Fruit fly (Drosophila melanogaster): Measurements from ENCODE around the gene CG7044.

DNA sequence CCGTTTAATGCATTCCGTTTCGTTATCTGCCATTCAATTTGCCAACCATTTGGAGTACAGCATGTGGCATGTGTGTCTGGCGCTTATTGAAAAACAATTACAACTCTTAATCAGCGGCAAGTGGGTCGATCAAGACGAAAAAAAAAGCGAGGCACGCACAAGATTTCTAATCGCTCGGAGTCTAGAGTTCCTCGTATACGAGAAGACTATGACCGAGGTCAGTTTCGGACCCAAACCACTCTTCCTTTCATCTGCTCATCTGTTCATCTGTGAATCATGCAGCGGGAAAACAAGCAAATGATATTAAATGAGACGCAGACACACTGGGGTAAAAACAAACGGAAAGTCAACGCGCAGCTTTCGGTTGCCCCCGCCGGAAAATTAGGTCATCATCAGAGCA is 10.0 kb downstream of the CG7044 start:
- TF ChIP-seq CG8478 (optimal IDR thresholded peaks at IDR 0.05) (no peak), usp (GFP tag; optimal IDR thresholded peaks at IDR 0.05) (no peak), pan (optimal IDR thresholded peaks at IDR 0.05) (no peak), EcR (GFP tag; optimal IDR thresholded peaks at IDR 0.05) (no peak)
